Worm (Caenorhabditis elegans) whole organism, midembryonic: ENCODE data around the gene B0495.9.

Experiments used
- klf-2 ChIP-seq: fragments of 200-800 bp; sonication (Bioruptor generic); conservative IDR thresholded peaks from 2 replicates; pipeline ENCODE4 v1.3.6; 2022; ENCODE audit warnings: missing genetic modification reagents, missing genetic modification characterization, missing compliant biosample characterization
- med-1 ChIP-seq: sonication (generic microtip); optimal IDR thresholded peaks from 2 replicates; lab custom pipeline; 2017; ENCODE audit warnings: missing genetic modification characterization, mild to moderate bottlenecking, missing compliant biosample characterization, antibody characterized with exemption, missing genetic modification reagents; ENCODE audit not compliant: insufficient read depth
- ref-1 ChIP-seq: fragments of 200-800 bp; sonication (Bioruptor generic); conservative IDR thresholded peaks from 2 replicates; pipeline ENCODE4 v1.3.6; 2022; ENCODE audit warnings: missing genetic modification reagents, missing genetic modification characterization, missing compliant biosample characterization
- tab-1 ChIP-seq: fragments of 200-800 bp; sonication (Bioruptor generic); IDR thresholded peaks from 2 replicates; pipeline ENCODE4 v1.3.6; 2022; ENCODE audit warnings: missing genetic modification characterization, missing compliant biosample characterization
- ztf-29 ChIP-seq: fragments of 200-800 bp; sonication (Bioruptor generic); IDR thresholded peaks from 2 replicates; pipeline ENCODE4 v1.3.6; 2022; ENCODE audit warnings: missing genetic modification reagents, missing genetic modification characterization, missing compliant biosample characterization

ce11 chrII:7716112-7716511 lies 7.6 kb upstream of the B0495.9 start:
- no peak for TF ChIP-seq klf-2 (GFP tag; lab: Robert Waterston, UW)
- TF ChIP-seq ref-1 (GFP tag; lab: Robert Waterston, UW), result no peak
- no peak for TF ChIP-seq tab-1 (GFP tag; lab: Robert Waterston, UW)
- TF ChIP-seq ztf-29 (GFP tag; lab: Robert Waterston, UW), result no peak
- TF ChIP-seq med-1 (GFP tag; lab: Kevin White, UChicago), result no peak
